Worm (Caenorhabditis elegans) whole organism, L4/young adult: ENCODE results near the gene C39B5.5.

ENCODE experiments used
- W03F9.2 ChIP-seq: fragments of 150-350 bp; optimal IDR thresholded peaks from 2 replicates; lab custom pipeline; 2014; ENCODE audit warnings: missing biosample characterization, missing genetic modification characterization
- him-1 ChIP-seq: sonication (generic microtip); optimal IDR thresholded peaks from 2 replicates; lab custom pipeline; 2016; ENCODE audit warnings: missing genotype, missing genetic modification reagents, missing genetic modification characterization, missing compliant biosample characterization

DNA sequence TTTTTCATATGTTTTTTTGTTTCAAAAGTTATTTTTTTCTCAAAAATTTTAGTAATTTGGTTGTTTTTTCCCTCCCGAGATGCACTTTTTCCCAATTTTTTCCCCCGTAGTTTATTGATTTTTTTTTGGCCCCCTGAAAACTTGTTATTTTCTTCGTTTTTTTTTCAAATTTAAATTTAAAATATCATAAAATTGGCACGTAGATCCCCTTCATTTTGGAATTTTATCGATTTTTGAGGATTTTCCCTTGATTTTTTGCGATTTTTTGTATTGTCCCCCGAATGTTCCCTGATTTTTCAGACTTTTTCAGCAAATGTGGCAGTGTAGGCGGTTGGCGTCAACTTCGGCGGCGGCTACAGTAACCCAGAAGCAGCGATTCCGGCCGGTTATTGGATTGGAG is 10.3 kb upstream of the C39B5.5 start, which contains the start of gene C39B5.6:
- TF ChIP-seq W03F9.2 (tag; lab: Kevin White, UChicago) = no peak
- TF ChIP-seq him-1 (tag; lab: Kevin White, UChicago) = no peak
